Worm (Caenorhabditis elegans) whole organism, early embryonic: ENCODE measurements around the gene C34F11.8.

ENCODE experiments used
- B0310.2 ChIP-seq: sonication (generic microtip); optimal IDR thresholded peaks from 2 replicates; lab custom pipeline; 2016; ENCODE audit warnings: mild to moderate bottlenecking, missing genetic modification characterization, missing compliant biosample characterization
- F13C5.2 ChIP-seq: sonication (generic microtip); optimal IDR thresholded peaks from 2 replicates; lab custom pipeline; 2017; ENCODE audit warnings: mild to moderate bottlenecking, missing genetic modification characterization, inconsistent platforms, missing compliant biosample characterization
- aly-1 ChIP-seq: sonication (generic microtip); optimal IDR thresholded peaks from 2 replicates; lab custom pipeline; 2016; ENCODE audit warnings: missing genetic modification characterization, missing compliant biosample characterization
- ama-1 ChIP-seq: fragments of 150-350 bp; optimal IDR thresholded peaks from 2 replicates; lab custom pipeline; 2014
- ceh-13 ChIP-seq: fragments of 200-800 bp; sonication (Bioruptor generic); optimal IDR thresholded peaks from 2 replicates; lab custom pipeline; 2018; ENCODE audit warnings: mild to moderate bottlenecking, missing genetic modification characterization, missing compliant biosample characterization
- ceh-36 ChIP-seq: sonication (generic microtip); optimal IDR thresholded peaks from 2 replicates; lab custom pipeline; 2016; ENCODE audit warnings: missing genetic modification characterization, inconsistent platforms, missing compliant biosample characterization
- ets-7 ChIP-seq: sonication (generic microtip); optimal IDR thresholded peaks from 2 replicates; lab custom pipeline; 2016; ENCODE audit warnings: missing genotype, missing genetic modification characterization, missing compliant biosample characterization
- flt-1 ChIP-seq: fragments of 200-800 bp; sonication (Bioruptor generic); IDR thresholded peaks from 2 replicates; pipeline ENCODE4 v1.3.6; 2022; ENCODE audit warnings: missing genetic modification characterization, missing compliant biosample characterization
- hmbx-1 ChIP-seq: sonication (generic microtip); optimal IDR thresholded peaks from 2 replicates; lab custom pipeline; 2016; ENCODE audit warnings: mild to moderate bottlenecking, missing genetic modification characterization, missing compliant biosample characterization
- hmg-4 ChIP-seq: fragments of 200-800 bp; sonication (Bioruptor generic); optimal IDR thresholded peaks from 2 replicates; lab custom pipeline; 2018; ENCODE audit warnings: mild to moderate bottlenecking, missing genetic modification characterization, missing compliant biosample characterization
- hnd-1 ChIP-seq: sonication (generic microtip); optimal IDR thresholded peaks from 2 replicates; lab custom pipeline; 2016; ENCODE audit warnings: missing genetic modification characterization, missing compliant biosample characterization
- pes-1 ChIP-seq: fragments of 200-800 bp; sonication (Bioruptor generic); IDR thresholded peaks from 2 replicates; pipeline ENCODE4 v1.3.6; 2022; ENCODE audit warnings: missing genetic modification reagents, missing genetic modification characterization, missing compliant biosample characterization
- scrt-1 ChIP-seq: fragments of 200-800 bp; sonication (Bioruptor generic); IDR thresholded peaks from 2 replicates; pipeline ENCODE4 v1.3.6; 2022; ENCODE audit warnings: missing genetic modification characterization, missing compliant biosample characterization
- sea-1 ChIP-seq: fragments of 200-800 bp; sonication (Bioruptor generic); conservative IDR thresholded peaks from 2 replicates; pipeline ENCODE4 v1.3.6; 2022; ENCODE audit warnings: missing genetic modification characterization, missing compliant biosample characterization
- tbx-11 ChIP-seq: fragments of 200-800 bp; sonication (Bioruptor generic); IDR thresholded peaks from 2 replicates; pipeline ENCODE4 v1.3.6; 2022; ENCODE audit warnings: missing genetic modification characterization, missing compliant biosample characterization
- tbx-37 ChIP-seq: fragments of 200-800 bp; sonication (Bioruptor generic); conservative IDR thresholded peaks from 2 replicates; pipeline ENCODE4 v1.3.6; 2022; ENCODE audit warnings: missing genetic modification reagents, missing genetic modification characterization, missing compliant biosample characterization
- tra-4 ChIP-seq: sonication (generic microtip); optimal IDR thresholded peaks from 2 replicates; lab custom pipeline; 2017; ENCODE audit warnings: missing genetic modification characterization, missing compliant biosample characterization

C34F11.8 gene

ce11 chrII:5174370-5174769 is 36.4 kb downstream of the C34F11.8 start, which contains the start of gene C27D6.3:
Gene C27D6.3 (minus strand): TSS chrII:5174470.
- TF ChIP-seq F13C5.2 (tag; lab: Kevin White, UChicago) (no peak), tbx-11 (GFP tag; lab: Robert Waterston, UW) (no peak), B0310.2 (no peak), hmbx-1 (tag; lab: Kevin White, UChicago) (no peak), ama-1 (lab: Kevin White, UChicago) (no peak), ets-7 (tag; lab: Kevin White, UChicago) (no peak), tbx-37 (GFP tag; lab: Robert Waterston, UW) (no peak), sea-1 (no peak), flt-1 (no peak), ceh-13 (GFP tag; lab: Kevin White, UChicago) (no peak), ceh-36 (no peak), aly-1 (no peak), tra-4 (tag; lab: Kevin White, UChicago) (no peak), hnd-1 (no peak), scrt-1 (GFP tag; lab: Robert Waterston, UW) (no peak), hmg-4 (GFP tag; lab: Kevin White, UChicago) (no peak), pes-1 (GFP tag; lab: Robert Waterston, UW) (no peak)

DNA sequence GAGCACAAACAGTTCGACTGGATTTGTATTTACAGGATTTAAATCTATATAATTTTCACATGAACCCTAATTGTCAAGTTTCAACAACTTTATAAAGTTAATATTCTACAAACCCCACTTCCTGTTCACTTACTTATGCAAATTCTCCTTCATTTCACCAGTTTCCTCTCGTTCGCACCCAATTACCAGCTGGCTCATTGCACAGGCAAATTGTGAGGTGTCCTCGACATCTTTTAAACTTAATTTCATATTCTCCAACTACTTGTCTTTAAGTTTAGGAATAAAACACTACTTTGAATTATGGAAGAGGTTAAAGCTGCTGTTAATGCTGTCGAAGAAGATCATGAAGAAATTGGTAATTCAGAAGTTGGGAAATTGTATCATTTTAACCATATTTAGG is 38.3 kb downstream of the C34F11.8 start, which contains the start of gene C27D6.1:
TSS of gene C27D6.1 (plus strand) at position 301 of the 400 bp plus-strand sequence.
- TF ChIP-seq ets-7 (tag; lab: Kevin White, UChicago) = no peak
- TF ChIP-seq flt-1 = no peak
- no peak for TF ChIP-seq B0310.2
- no peak for TF ChIP-seq hmg-4 (GFP tag; lab: Kevin White, UChicago)
- TF ChIP-seq tra-4 (tag; lab: Kevin White, UChicago) = no peak
- no peak for TF ChIP-seq hmbx-1 (tag; lab: Kevin White, UChicago)
- no peak for TF ChIP-seq sea-1
- TF ChIP-seq ama-1 (lab: Kevin White, UChicago) = no peak
- TF ChIP-seq tbx-37 (GFP tag; lab: Robert Waterston, UW) = no peak
- TF ChIP-seq ceh-13 (GFP tag; lab: Kevin White, UChicago) = no peak
- TF ChIP-seq hnd-1 = no peak
- TF ChIP-seq aly-1 = no peak
- TF ChIP-seq scrt-1 (GFP tag; lab: Robert Waterston, UW) = no peak
- no peak for TF ChIP-seq tbx-11 (GFP tag; lab: Robert Waterston, UW)
- no peak for TF ChIP-seq pes-1 (GFP tag; lab: Robert Waterston, UW)
- TF ChIP-seq ceh-36 = no peak
- no peak for TF ChIP-seq F13C5.2 (tag; lab: Kevin White, UChicago)

ce11 chrII:5171610-5172009 is 39.2 kb downstream of the C34F11.8 start, which contains the start of gene C27D6.15:
Gene C27D6.15 (plus strand): TSS chrII:5171910.
- no peak for TF ChIP-seq sea-1
- no peak for TF ChIP-seq flt-1

DNA sequence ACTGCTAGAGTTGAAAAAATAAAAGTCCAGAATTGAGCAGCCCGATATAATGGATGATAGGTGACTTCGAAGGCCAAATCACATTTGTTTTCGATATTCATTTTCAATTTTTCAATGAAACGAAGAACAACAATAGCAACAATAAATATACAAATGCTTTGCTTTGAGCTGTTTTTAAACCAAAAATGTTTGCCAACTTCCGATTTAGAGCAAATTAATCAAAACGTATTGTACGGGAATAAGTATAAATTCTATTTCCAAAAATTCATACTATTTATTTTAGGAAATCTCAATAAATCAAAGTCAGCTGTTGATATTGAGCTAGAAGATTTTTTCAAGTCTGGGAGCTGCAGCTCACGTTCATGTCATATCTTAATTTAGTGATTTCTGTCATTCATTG is 39.8 kb downstream of the C34F11.8 start, which contains the start of gene srb-1:
TSS of gene srb-1 (minus strand) at position 101 of the 400 bp plus-strand sequence.
- no peak for TF ChIP-seq ets-7 (tag; lab: Kevin White, UChicago)
- TF ChIP-seq ama-1 (lab: Kevin White, UChicago) = no peak
- TF ChIP-seq tra-4 (tag; lab: Kevin White, UChicago) = no peak
- TF ChIP-seq tbx-11 (GFP tag; lab: Robert Waterston, UW) = no peak
- no peak for TF ChIP-seq pes-1 (GFP tag; lab: Robert Waterston, UW)
- no peak for TF ChIP-seq aly-1
- TF ChIP-seq tbx-37 (GFP tag; lab: Robert Waterston, UW) = no peak
- no peak for TF ChIP-seq ceh-13 (GFP tag; lab: Kevin White, UChicago)
- TF ChIP-seq hnd-1 = no peak
- TF ChIP-seq F13C5.2 (tag; lab: Kevin White, UChicago) = no peak
- no peak for TF ChIP-seq sea-1

DNA sequence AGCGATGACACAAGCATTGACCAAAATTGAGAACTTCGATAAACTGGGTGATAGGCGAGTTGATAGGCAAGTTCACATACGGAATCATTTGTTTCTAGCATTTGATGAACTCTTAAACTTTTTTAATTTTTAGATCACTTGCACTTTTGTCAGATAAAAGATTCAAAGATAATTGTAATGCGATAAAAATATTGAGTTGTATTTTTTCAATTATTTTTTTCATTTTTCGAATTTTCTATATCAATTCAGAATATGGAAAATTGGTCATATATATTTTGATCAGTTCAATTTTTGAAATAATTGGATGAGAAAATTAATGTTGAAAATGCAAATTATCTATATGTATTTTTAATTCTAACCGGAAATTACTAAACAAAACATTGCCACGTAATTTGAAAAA is 44.0 kb downstream of the C34F11.8 start, which contains the start of gene srb-3:
TSS of gene srb-3 (minus strand) at position 101 of the 400 bp plus-strand sequence.
- TF ChIP-seq pes-1 (GFP tag; lab: Robert Waterston, UW) = no peak
- no peak for TF ChIP-seq B0310.2
- TF ChIP-seq ets-7 (tag; lab: Kevin White, UChicago) = no peak
- TF ChIP-seq ceh-36 = no peak

- TF ChIP-seq hmbx-1 (tag; lab: Kevin White, UChicago) (no peak), B0310.2 (no peak), sea-1 (no peak), ceh-13 (GFP tag; lab: Kevin White, UChicago) (no peak), ceh-36 (no peak), ama-1 (lab: Kevin White, UChicago) (no peak), tbx-37 (GFP tag; lab: Robert Waterston, UW) (no peak), ets-7 (tag; lab: Kevin White, UChicago) (no peak), hmg-4 (GFP tag; lab: Kevin White, UChicago) (no peak), aly-1 (no peak), pes-1 (GFP tag; lab: Robert Waterston, UW) (no peak), scrt-1 (GFP tag; lab: Robert Waterston, UW) (no peak), flt-1 (no peak), F13C5.2 (tag; lab: Kevin White, UChicago) (no peak)
These were observed 47.5 kb downstream of the C34F11.8 start, which contains the start of gene srb-5 for ce11 chrII:5163283-5163682. Gene srb-5 (minus strand): TSS chrII:5163383.

- TF ChIP-seq ceh-13 (GFP tag; lab: Kevin White, UChicago) (no peak), tbx-37 (GFP tag; lab: Robert Waterston, UW) (no peak), B0310.2 (no peak), sea-1 (no peak), ets-7 (tag; lab: Kevin White, UChicago) (no peak), flt-1 (no peak), ceh-36 (no peak), pes-1 (GFP tag; lab: Robert Waterston, UW) (no peak), ama-1 (lab: Kevin White, UChicago) (no peak), hmbx-1 (tag; lab: Kevin White, UChicago) (no peak), tbx-11 (GFP tag; lab: Robert Waterston, UW) (no peak), scrt-1 (GFP tag; lab: Robert Waterston, UW) (no peak), hmg-4 (GFP tag; lab: Kevin White, UChicago) (no peak), aly-1 (no peak), hnd-1 (no peak), F13C5.2 (tag; lab: Kevin White, UChicago) (no peak), tra-4 (tag; lab: Kevin White, UChicago) (no peak)
These were observed 49.7 kb downstream of the C34F11.8 start, which contains the start of gene C27D6.11 for ce11 chrII:5161102-5161501. Gene C27D6.11 (minus strand): TSS chrII:5161202.
